Fruit fly (Drosophila melanogaster): Measurements from ENCODE around the gene H2.0.
A peak's percentile ranks its signal among the peaks of the same experiment; 100 is the strongest.

The H2.0 gene

dm6 chr2L:6051212-6051621 is 32.0 kb upstream of the H2.0 start (continued):
- TF ChIP-seq Eip78C (GFP tag), result peak; percentile 99
- peak; percentile 93 for TF ChIP-seq CG6808 (GFP tag; optimal IDR thresholded peaks at IDR 0.05)
- TF ChIP-seq CG16779 (tag; optimal IDR thresholded peaks at IDR 0.05), result peak; percentile 94
- peak; percentile 94 for TF ChIP-seq CG31627 (GFP tag; optimal IDR thresholded peaks at IDR 0.05)
- peak; percentile 97 for TF ChIP-seq CG32006 (GFP tag; optimal IDR thresholded peaks at IDR 0.05)
- TF ChIP-seq fd85E (GFP tag; optimal IDR thresholded peaks at IDR 0.05), result peak; percentile 86
- TF ChIP-seq CG6276 (GFP tag; optimal IDR thresholded peaks at IDR 0.05), result peak; percentile 95
- peak; percentile 98 for TF ChIP-seq net (GFP tag; optimal IDR thresholded peaks at IDR 0.05)

dm6 chr2L:6050575-6050974 is 31.4 kb upstream of the H2.0 start, which contains the start of gene CG9135:
TSS of gene CG9135 (plus strand) at chr2L:6050800.
- no peak for TF ChIP-seq CG10631 (GFP tag; optimal IDR thresholded peaks at IDR 0.05)
- TF ChIP-seq CG6792 (GFP tag; optimal IDR thresholded peaks at IDR 0.05), result no peak
- TF ChIP-seq CG6854 (GFP tag; optimal IDR thresholded peaks at IDR 0.05), result no peak
- no peak for TF ChIP-seq CG7368 (GFP tag; optimal IDR thresholded peaks at IDR 0.05)
- TF ChIP-seq CG8632 (GFP tag; optimal IDR thresholded peaks at IDR 0.05), result no peak
- no peak for TF ChIP-seq CG16779 (tag; optimal IDR thresholded peaks at IDR 0.05)
- TF ChIP-seq eg (GFP tag; IDR thresholded peaks at IDR 0.05), result no peak
- no peak for TF ChIP-seq cyc (GFP tag; optimal IDR thresholded peaks at IDR 0.05)
- TF ChIP-seq dac (GFP tag; optimal IDR thresholded peaks at IDR 0.05), result no peak
- TF ChIP-seq CG4318 (GFP tag; optimal IDR thresholded peaks at IDR 0.05), result no peak
- no peak for TF ChIP-seq acj6 (GFP tag; optimal IDR thresholded peaks at IDR 0.05)
- no peak for TF ChIP-seq vri (GFP tag; optimal IDR thresholded peaks at IDR 0.05)
- no peak for TF ChIP-seq OdsH (GFP tag; optimal IDR thresholded peaks at IDR 0.05)
- TF ChIP-seq achi (GFP tag; optimal IDR thresholded peaks at IDR 0.05), result no peak
- TF ChIP-seq CG11902 (GFP tag; optimal IDR thresholded peaks at IDR 0.05), result no peak
- TF ChIP-seq svp (GFP tag), result no peak
- TF ChIP-seq Ets96B (tag; optimal IDR thresholded peaks at IDR 0.05), result no peak
- no peak for TF ChIP-seq CG32006 (GFP tag; optimal IDR thresholded peaks at IDR 0.05)

dm6 chr2L:6048542-6048941 is 29.3 kb upstream of the H2.0 start, which contains the start of the genes CG34179 and slmo:
TSS of gene CG34179 (minus strand) at chr2L:6048706.
TSS of gene slmo (minus strand) at chr2L:6048706.
- TF ChIP-seq Blimp-1 (GFP tag; optimal IDR thresholded peaks at IDR 0.05) (no peak), CG6163 (GFP tag; IDR thresholded peaks at IDR 0.05) (no peak), CG8319 (GFP tag; optimal IDR thresholded peaks at IDR 0.05) (no peak), Met (GFP tag; optimal IDR thresholded peaks at IDR 0.05) (no peak), fd85E (GFP tag; optimal IDR thresholded peaks at IDR 0.05) (no peak), CG11902 (GFP tag; optimal IDR thresholded peaks at IDR 0.05) (no peak), CG16779 (tag; optimal IDR thresholded peaks at IDR 0.05) (no peak), CG7368 (GFP tag; optimal IDR thresholded peaks at IDR 0.05) (no peak), CG6792 (GFP tag; optimal IDR thresholded peaks at IDR 0.05) (no peak), CG11294 (GFP tag; IDR thresholded peaks at IDR 0.05) (no peak), Ets21C (GFP tag; optimal IDR thresholded peaks at IDR 0.05) (no peak), Hr4 (GFP tag; optimal IDR thresholded peaks at IDR 0.05) (no peak), Hr38 (GFP tag; optimal IDR thresholded peaks at IDR 0.05) (no peak), topi (GFP tag; optimal IDR thresholded peaks at IDR 0.05) (no peak), cyc (GFP tag; optimal IDR thresholded peaks at IDR 0.05) (no peak), achi (GFP tag; optimal IDR thresholded peaks at IDR 0.05) (no peak), acj6 (GFP tag; optimal IDR thresholded peaks at IDR 0.05) (no peak), CG11762 (GFP tag; optimal IDR thresholded peaks at IDR 0.05; ENCODE audit: insufficient read depth) (no peak)

- TF ChIP-seq CG11294 (GFP tag; IDR thresholded peaks at IDR 0.05) (no peak), CG1621 (tag; optimal IDR thresholded peaks at IDR 0.05) (peak; percentile 22), CG8632 (GFP tag; optimal IDR thresholded peaks at IDR 0.05) (no peak), CG32006 (GFP tag; optimal IDR thresholded peaks at IDR 0.05) (peak; percentile 19), CG3032 (tag; optimal IDR thresholded peaks at IDR 0.05) (peak; percentile 15), fd85E (GFP tag; optimal IDR thresholded peaks at IDR 0.05) (no peak), Eip93F (GFP tag; optimal IDR thresholded peaks at IDR 0.05) (no peak), CG15336 (GFP tag; IDR thresholded peaks at IDR 0.05) (peak; percentile 32; the same call in 1 of the 2 replicates), lz (GFP tag; optimal IDR thresholded peaks at IDR 0.05) (peak; percentile 18), CG3919 (GFP tag; optimal IDR thresholded peaks at IDR 0.05) (peak; percentile 62), Met (GFP tag; optimal IDR thresholded peaks at IDR 0.05) (peak; percentile 7), Sox15 (GFP tag; optimal IDR thresholded peaks at IDR 0.05) (no peak), Hr38 (GFP tag; optimal IDR thresholded peaks at IDR 0.05) (no peak), Hr4 (GFP tag; optimal IDR thresholded peaks at IDR 0.05) (peak; percentile 12), dac (GFP tag; optimal IDR thresholded peaks at IDR 0.05) (no peak), Eip78C (GFP tag) (peak; percentile 43), Hr39 (GFP tag; optimal IDR thresholded peaks at IDR 0.05) (peak; percentile 30), CG31627 (GFP tag; optimal IDR thresholded peaks at IDR 0.05) (peak; percentile 32), net (GFP tag; optimal IDR thresholded peaks at IDR 0.05) (peak; percentile 46), cyc (GFP tag; optimal IDR thresholded peaks at IDR 0.05) (peak; percentile 25), salr (GFP tag; optimal IDR thresholded peaks at IDR 0.05) (peak in 1 of 2 experiments; percentile 8), CG8319 (GFP tag; optimal IDR thresholded peaks at IDR 0.05) (peak; percentile 14), Lpt (GFP tag; optimal IDR thresholded peaks at IDR 0.05) (no peak), CG6808 (GFP tag; optimal IDR thresholded peaks at IDR 0.05) (no peak)
Observed at dm6 chr2L:6047528-6048160, 28.4 kb upstream of the H2.0 start, which contains the start of gene IPIP. TSS of gene IPIP (plus strand) at chr2L:6048002.

All from whole organism, prepupa.